Fruit fly (Drosophila melanogaster) whole organism: ENCODE results near the gene Cdc42.

ENCODE experiments used
- CG8478 ChIP-seq: fragments of >200 bp; optimal IDR thresholded peaks from 2 replicates; lab custom pipeline; 2018; ENCODE audit warnings: inconsistent platforms
- psq ChIP-seq: fragments of >200 bp; optimal IDR thresholded peaks from 2 replicates; lab custom pipeline; 2017

- TF ChIP-seq CG8478 (lab: Kevin White, UChicago) (no peak), psq (lab: Kevin White, UChicago) (no peak)
These were observed 41.0 kb downstream of the Cdc42 start for dm6 chrX:19737872-19738271.
